Fruit fly (Drosophila melanogaster): ENCODE data around the gene CG11345.

Gene CG11345

DNA sequence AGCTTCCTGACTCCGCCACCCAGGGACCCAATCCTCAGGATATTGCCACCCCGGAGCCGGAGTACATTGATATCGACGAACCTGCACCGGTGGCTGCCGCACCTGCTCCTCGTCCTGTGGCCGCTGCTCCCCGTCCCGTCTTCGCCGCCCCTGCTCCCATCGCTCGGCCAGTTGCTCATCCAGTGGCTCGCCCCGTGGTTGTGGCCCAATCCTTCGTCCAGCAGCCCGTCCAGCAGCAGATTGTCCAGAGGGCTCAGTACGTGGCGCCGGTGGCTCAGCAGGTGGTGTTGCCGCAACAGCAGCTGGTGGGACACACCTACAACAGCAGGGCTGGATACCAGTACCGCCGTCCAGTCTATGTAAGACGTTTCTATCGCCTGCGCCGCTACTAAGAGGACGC, 10.7 kb downstream of the CG11345 start:
- TF ChIP-seq Ets65A (GFP tag) = peak; percentile 45
- TF ChIP-seq CG16779 (GFP tag; IDR thresholded peaks at IDR 0.05) = 0 out of 2 replicates have a peak, but pooled peaks have one; percentile 11
- TF ChIP-seq CG32532 (GFP tag; IDR thresholded peaks at IDR 0.05) = 0 out of 2 replicates have a peak, but pooled peaks have one; percentile 30
- no peak for TF ChIP-seq Asciz (GFP tag; optimal IDR thresholded peaks at IDR 0.05)
- TF ChIP-seq stc (GFP tag; IDR thresholded peaks at IDR 0.05) = no peak
- no peak for TF ChIP-seq CG6654 (GFP tag; optimal IDR thresholded peaks at IDR 0.05)
- no peak for TF ChIP-seq gsb-n (tag; optimal IDR thresholded peaks at IDR 0.05)
- no peak for TF ChIP-seq fd102C (GFP tag; optimal IDR thresholded peaks at IDR 0.05)
- 0 out of 2 replicates have a peak, but pooled peaks have one; percentile 11 for TF ChIP-seq al (GFP tag; IDR thresholded peaks at IDR 0.05)
- TF ChIP-seq Med (GFP tag) = peak; percentile 74
- no peak for TF ChIP-seq CoRest (tag; optimal IDR thresholded peaks at IDR 0.05)
- TF ChIP-seq pnt (GFP tag; optimal IDR thresholded peaks at IDR 0.05) = no peak
- TF ChIP-seq H15 (GFP tag; IDR thresholded peaks at IDR 0.05) = no peak
- no peak for TF ChIP-seq Spps (tag; optimal IDR thresholded peaks at IDR 0.05)
- TF ChIP-seq CG11456 (GFP tag; IDR thresholded peaks at IDR 0.05) = 0 out of 3 replicates have a peak, but pooled peaks have one; percentile 60

DNA sequence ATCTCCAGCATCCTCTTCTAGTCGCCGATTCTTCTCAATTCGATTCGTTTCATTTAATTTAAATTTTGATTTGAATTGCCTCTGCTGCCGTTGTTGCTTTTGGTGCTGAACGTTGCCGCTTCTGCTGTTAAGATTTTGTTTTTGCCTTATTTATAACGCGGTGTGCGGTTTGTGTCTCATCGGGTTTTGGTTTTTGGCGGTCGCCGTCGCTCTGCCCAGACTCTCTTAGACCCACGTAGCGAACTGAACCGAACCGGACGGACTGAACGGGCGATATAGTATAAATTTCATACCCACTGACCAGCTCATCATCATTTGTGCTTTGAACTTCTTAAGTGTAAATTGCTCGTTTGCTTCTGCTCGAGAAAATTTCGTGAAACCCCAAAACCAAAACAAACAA, 11.7 kb downstream of the CG11345 start, which contains the start of gene CG12607:
TSS of gene CG12607 (plus strand) at position 301 of the 400 bp plus-strand sequence.
- TF ChIP-seq chinmo (GFP tag; IDR thresholded peaks at IDR 0.05; ENCODE audit: partially characterized antibody) (0 out of 4 replicates have a peak, but pooled peaks have one; percentile 23), CG13894 (tag; optimal IDR thresholded peaks at IDR 0.05) (peak; percentile 18), abd-A (tag; optimal IDR thresholded peaks at IDR 0.05) (peak; percentile 34), CG4328 (GFP tag; optimal IDR thresholded peaks at IDR 0.05) (no peak)

DNA sequence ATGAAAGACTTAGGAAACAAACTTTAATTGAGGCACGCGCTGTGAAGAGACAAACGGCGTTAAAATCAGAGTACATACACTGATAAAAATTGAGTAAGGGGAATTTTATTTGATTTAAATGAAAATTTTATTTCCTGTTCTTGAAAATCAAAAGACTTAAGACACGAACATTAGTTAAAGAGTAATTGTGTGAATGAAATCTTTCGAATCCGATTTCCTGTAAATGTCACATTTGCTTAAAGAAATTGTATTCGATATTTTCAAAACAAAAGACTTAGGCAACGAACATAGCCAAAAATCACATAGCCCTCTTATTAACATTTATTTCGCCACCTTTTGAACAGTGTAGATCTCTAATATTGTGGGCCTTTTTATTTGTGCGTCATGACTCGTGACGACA, 12.1 kb downstream of the CG11345 start:
- TF ChIP-seq CG9437 (GFP tag; optimal IDR thresholded peaks at IDR 0.05) = no peak
- TF ChIP-seq Poxn (GFP tag; IDR thresholded peaks at IDR 0.05) = no peak
- TF ChIP-seq otp (GFP tag; IDR thresholded peaks at IDR 0.05) = no peak
- no peak for TF ChIP-seq Sox102F (GFP tag; optimal IDR thresholded peaks at IDR 0.05)
- peak; percentile 21 for TF ChIP-seq lilli (GFP tag; optimal IDR thresholded peaks at IDR 0.05)
- TF ChIP-seq CG17612 (GFP tag; IDR thresholded peaks at IDR 0.05) = no peak
- TF ChIP-seq chif (GFP tag; optimal IDR thresholded peaks at IDR 0.05) = no peak
- TF ChIP-seq Ada2b (GFP tag; IDR thresholded peaks at IDR 0.05) = no peak
- TF ChIP-seq CG12299 (tag; optimal IDR thresholded peaks at IDR 0.05) = no peak
- peak; percentile 11 for TF ChIP-seq CG2120 (GFP tag; optimal IDR thresholded peaks at IDR 0.05)
- no peak for TF ChIP-seq Atf6 (GFP tag; IDR thresholded peaks at IDR 0.05)
- peak; percentile 78 for TF ChIP-seq CG32532 (GFP tag; IDR thresholded peaks at IDR 0.05)
- no peak for TF ChIP-seq sc (optimal IDR thresholded peaks at IDR 0.05)
- no peak for TF ChIP-seq sc (GFP tag; optimal IDR thresholded peaks at IDR 0.05)
- no peak for TF ChIP-seq ac (GFP tag; optimal IDR thresholded peaks at IDR 0.05)
- no peak for TF ChIP-seq CG11456 (GFP tag; IDR thresholded peaks at IDR 0.05)
- TF ChIP-seq insv (GFP tag; optimal IDR thresholded peaks at IDR 0.05) = no peak
- TF ChIP-seq trh (GFP tag; optimal IDR thresholded peaks at IDR 0.05) = no peak
- TF ChIP-seq CG10321 (GFP tag; IDR thresholded peaks at IDR 0.05) = no peak
- no peak for TF ChIP-seq CG13894 (tag; optimal IDR thresholded peaks at IDR 0.05)
- no peak for TF ChIP-seq twi (tag; optimal IDR thresholded peaks at IDR 0.05)
- TF ChIP-seq tll (GFP tag; optimal IDR thresholded peaks at IDR 0.05) = no peak
- no peak for TF ChIP-seq HmgD (GFP tag; optimal IDR thresholded peaks at IDR 0.05)
- TF ChIP-seq CG18262 (tag; optimal IDR thresholded peaks at IDR 0.05) = no peak
- TF ChIP-seq Opbp (GFP tag; IDR thresholded peaks at IDR 0.05; ENCODE audit: partially characterized antibody) = no peak
- TF ChIP-seq CG30403 (GFP tag; optimal IDR thresholded peaks at IDR 0.05) = no peak
- no peak for TF ChIP-seq CG7987 (GFP tag; optimal IDR thresholded peaks at IDR 0.05)
- TF ChIP-seq CG11504 (tag; optimal IDR thresholded peaks at IDR 0.05) = peak; percentile 44
- no peak for TF ChIP-seq Nf-YA (GFP tag; IDR thresholded peaks at IDR 0.05)
- no peak for TF ChIP-seq wdn (GFP tag; IDR thresholded peaks at IDR 0.05)
- no peak for TF ChIP-seq CG6683 (GFP tag; optimal IDR thresholded peaks at IDR 0.05)
- no peak for TF ChIP-seq Dfd (GFP tag; optimal IDR thresholded peaks at IDR 0.05)
- peak; percentile 35; the same call in 1 of the 2 replicates for TF ChIP-seq CG11085 (GFP tag; IDR thresholded peaks at IDR 0.05)
